Fruit fly (Drosophila melanogaster) whole organism, embryonic: Measurements from ENCODE around the gene CG14230.

ENCODE experiments used
- BEAF-32 ChIP-seq: fragments of 200-800 bp; sonication (Bioruptor generic); optimal IDR thresholded peaks from 3 replicates; lab custom pipeline; 2017; ENCODE audit warnings: missing biosample characterization, missing genetic modification characterization, mild to moderate bottlenecking, moderate library complexity, missing genetic modification reagents
- Bgb ChIP-seq: fragments of 200-800 bp; sonication (Bioruptor generic); IDR thresholded peaks from 2 replicates; pipeline ENCODE4 v1.3.6; 2022; ENCODE audit warnings: missing biosample characterization, missing genetic modification characterization; ENCODE audit not compliant: partially characterized antibody
- Blimp-1 ChIP-seq: fragments of 200-800 bp; sonication (Bioruptor generic); optimal IDR thresholded peaks from 3 replicates; lab custom pipeline; 2018; ENCODE audit warnings: missing biosample characterization, missing genetic modification characterization, mild to moderate bottlenecking, moderate library complexity, missing genetic modification reagents
- Bteb2 ChIP-seq: fragments of 200-800 bp; sonication (Bioruptor generic); optimal IDR thresholded peaks from 2 replicates; lab custom pipeline; 2016; ENCODE audit warnings: missing biosample characterization, missing genetic modification characterization
- CG10274 ChIP-seq: fragments of 200-800 bp; sonication (Bioruptor generic); optimal IDR thresholded peaks from 3 replicates; lab custom pipeline; 2017; ENCODE audit warnings: missing biosample characterization, mild to moderate bottlenecking, missing genetic modification characterization
- CG10565 ChIP-seq: fragments of 200-800 bp; sonication (Bioruptor generic); optimal IDR thresholded peaks from 3 replicates; lab custom pipeline; 2016; ENCODE audit warnings: missing biosample characterization, mild to moderate bottlenecking, missing genetic modification characterization
- CG11723 ChIP-seq: fragments of 200-800 bp; sonication (Bioruptor generic); optimal IDR thresholded peaks from 2 replicates; lab custom pipeline; 2017; ENCODE audit warnings: missing biosample characterization, mild to moderate bottlenecking, missing genetic modification characterization
- CG12942 ChIP-seq: fragments of 200-800 bp; sonication (Bioruptor generic); optimal IDR thresholded peaks from 3 replicates; lab custom pipeline; 2016; ENCODE audit warnings: missing biosample characterization, missing genetic modification characterization
- CG1529 ChIP-seq: fragments of 200-800 bp; sonication (Bioruptor generic); optimal IDR thresholded peaks from 3 replicates; lab custom pipeline; 2018; ENCODE audit warnings: missing biosample characterization, missing genetic modification characterization
- CG15514 ChIP-seq: fragments of 200-800 bp; sonication (Bioruptor generic); optimal IDR thresholded peaks from 3 replicates; lab custom pipeline; 2017; ENCODE audit warnings: missing biosample characterization, missing genetic modification characterization, mild to moderate bottlenecking, moderate library complexity, missing genetic modification reagents
- CG2116 ChIP-seq: fragments of 200-800 bp; sonication (Bioruptor generic); optimal IDR thresholded peaks from 3 replicates; lab custom pipeline; 2018; ENCODE audit warnings: missing biosample characterization, mild to moderate bottlenecking, missing genetic modification characterization
- CG2202 ChIP-seq: fragments of 200-800 bp; sonication (Bioruptor generic); optimal IDR thresholded peaks from 2 replicates; lab custom pipeline; 2018; ENCODE audit warnings: missing biosample characterization, mild to moderate bottlenecking, missing genetic modification characterization
- CG2889 ChIP-seq: fragments of 200-800 bp; sonication (Bioruptor generic); IDR thresholded peaks from 3 replicates; pipeline ENCODE4 v1.3.6; 2022; ENCODE audit warnings: missing biosample characterization, missing genetic modification characterization
- CG30403 ChIP-seq: fragments of 200-800 bp; sonication (Bioruptor generic); optimal IDR thresholded peaks from 3 replicates; lab custom pipeline; 2016; ENCODE audit warnings: missing biosample characterization, missing genetic modification characterization
- CG3065 ChIP-seq: fragments of 200-800 bp; sonication (Bioruptor generic); optimal IDR thresholded peaks from 2 replicates; lab custom pipeline; 2016; ENCODE audit warnings: missing biosample characterization, missing genetic modification characterization
- CG34224 ChIP-seq: fragments of 200-800 bp; sonication (Bioruptor generic); IDR thresholded peaks from 3 replicates; pipeline ENCODE4 v1.3.6; 2022; ENCODE audit warnings: missing biosample characterization, missing genetic modification characterization; ENCODE audit not compliant: partially characterized antibody
- CG3847 ChIP-seq: fragments of 200-800 bp; sonication (Bioruptor generic); IDR thresholded peaks from 2 replicates; pipeline ENCODE4 v1.3.6; 2022; ENCODE audit warnings: missing biosample characterization, missing genetic modification characterization
- CG3995 ChIP-seq: fragments of 200-800 bp; sonication (Bioruptor generic); optimal IDR thresholded peaks from 3 replicates; lab custom pipeline; 2016; ENCODE audit warnings: missing biosample characterization, missing genetic modification characterization
- CG4282 ChIP-seq: fragments of 200-800 bp; sonication (Bioruptor generic); optimal IDR thresholded peaks from 2 replicates; lab custom pipeline; 2016; ENCODE audit warnings: missing biosample characterization, missing genetic modification characterization
- CG7271 ChIP-seq: fragments of 200-800 bp; sonication (Bioruptor generic); optimal IDR thresholded peaks from 2 replicates; lab custom pipeline; 2018; ENCODE audit warnings: missing biosample characterization, mild to moderate bottlenecking, missing genetic modification characterization, moderate library complexity
- CG8290 ChIP-seq, 3 experiments: fragments of 200-800 bp; sonication (Bioruptor generic); optimal IDR thresholded peaks; 2 replicates each; lab custom pipeline; 2016 to 2019; ENCODE audit warnings: missing biosample characterization in 3 of 3, missing genetic modification characterization in 3 of 3, mild to moderate bottlenecking in 2 of 3, moderate library complexity in 1 of 3
- CG8944 ChIP-seq: fragments of 200-800 bp; sonication (Bioruptor generic); optimal IDR thresholded peaks from 3 replicates; lab custom pipeline; 2016; ENCODE audit warnings: missing biosample characterization, missing genetic modification characterization
- CG9932 ChIP-seq: fragments of 200-800 bp; sonication (Bioruptor generic); IDR thresholded peaks from 2 replicates; pipeline ENCODE4 v1.3.6; 2022; ENCODE audit warnings: missing biosample characterization, missing genetic modification characterization
- Deaf1 ChIP-seq: fragments of 200-800 bp; optimal IDR thresholded peaks from 3 replicates; lab custom pipeline; 2019; ENCODE audit warnings: missing biosample characterization, mild to moderate bottlenecking, missing genetic modification characterization, moderate library complexity
- Dfd ChIP-seq, 2 experiments: fragments of >200 bp; optimal IDR thresholded peaks; 2 replicates each; lab custom pipeline; 2017; ENCODE audit warnings: missing biosample characterization in 2 of 2, missing genetic modification characterization in 2 of 2
- E2f2 ChIP-seq: fragments of 200-800 bp; sonication (Bioruptor generic); IDR thresholded peaks from 2 replicates; pipeline ENCODE4 v1.3.6; 2022; ENCODE audit warnings: missing biosample characterization, missing genetic modification characterization
- Ets97D ChIP-seq: fragments of 200-800 bp; sonication (Bioruptor generic); optimal IDR thresholded peaks from 3 replicates; lab custom pipeline; 2016; ENCODE audit warnings: missing biosample characterization, missing genetic modification characterization
- Hr3 ChIP-seq: fragments of 200-800 bp; sonication (Bioruptor generic); optimal IDR thresholded peaks from 3 replicates; lab custom pipeline; 2016; ENCODE audit warnings: missing biosample characterization, missing genetic modification characterization
- MESR4 ChIP-seq: fragments of 200-800 bp; sonication (Bioruptor generic); optimal IDR thresholded peaks from 2 replicates; lab custom pipeline; 2018; ENCODE audit warnings: missing biosample characterization, mild to moderate bottlenecking, missing genetic modification characterization, moderate library complexity
- Med ChIP-seq: fragments of 200-800 bp; sonication (Bioruptor generic); peaks from one replicate; lab custom pipeline; 2016; ENCODE audit warnings: missing biosample characterization, missing genetic modification characterization, mild to moderate bottlenecking, inconsistent platforms, moderate library complexity
- Ptx1 ChIP-seq: fragments of 200-800 bp; sonication (Bioruptor generic); IDR thresholded peaks from 2 replicates; pipeline ENCODE4 v1.3.6; 2022; ENCODE audit warnings: missing biosample characterization, missing genetic modification characterization
- Rfx ChIP-seq: fragments of 200-800 bp; sonication (Bioruptor generic); IDR thresholded peaks from 2 replicates; pipeline ENCODE4 v1.3.6; 2022; ENCODE audit warnings: missing biosample characterization, missing genetic modification characterization
- Sox100B ChIP-seq: fragments of 200-800 bp; sonication (Bioruptor generic); optimal IDR thresholded peaks from 3 replicates; lab custom pipeline; 2018; ENCODE audit warnings: missing biosample characterization, mild to moderate bottlenecking, missing genetic modification characterization
- Xbp1 ChIP-seq: fragments of 200-800 bp; sonication (Bioruptor generic); optimal IDR thresholded peaks from 3 replicates; lab custom pipeline; 2016; ENCODE audit warnings: missing biosample characterization, mild to moderate bottlenecking, missing genetic modification characterization
- amos ChIP-seq: fragments of 200-800 bp; sonication (Bioruptor generic); IDR thresholded peaks from 2 replicates; pipeline ENCODE4 v1.3.6; 2022; ENCODE audit warnings: missing biosample characterization, missing genetic modification characterization; ENCODE audit not compliant: partially characterized antibody
- caup ChIP-seq: fragments of 200-800 bp; sonication (Bioruptor generic); optimal IDR thresholded peaks from 3 replicates; lab custom pipeline; 2017; ENCODE audit warnings: missing biosample characterization, mild to moderate bottlenecking, missing genetic modification characterization, moderate library complexity; ENCODE audit not compliant: severe bottlenecking
- dmrt99B ChIP-seq: fragments of 200-800 bp; sonication (Bioruptor generic); optimal IDR thresholded peaks from 2 replicates; lab custom pipeline; 2018; ENCODE audit warnings: missing biosample characterization, mild to moderate bottlenecking, missing genetic modification characterization, moderate library complexity
- grn ChIP-seq: fragments of 200-800 bp; sonication (Bioruptor generic); optimal IDR thresholded peaks from 3 replicates; lab custom pipeline; 2017; ENCODE audit warnings: missing biosample characterization, missing genetic modification characterization
- gsb ChIP-seq: fragments of 200-800 bp; sonication (Bioruptor generic); IDR thresholded peaks from 2 replicates; pipeline ENCODE4 v1.3.6; 2022; ENCODE audit warnings: missing biosample characterization, missing genetic modification characterization
- lab ChIP-seq: fragments of 200-800 bp; sonication (Bioruptor generic); optimal IDR thresholded peaks from 3 replicates; lab custom pipeline; 2017; ENCODE audit warnings: missing biosample characterization, missing genetic modification characterization, mild to moderate bottlenecking, moderate library complexity, missing genetic modification reagents
- mld ChIP-seq: fragments of 200-800 bp; sonication (Bioruptor generic); IDR thresholded peaks from 3 replicates; pipeline ENCODE4 v1.3.6; 2022; ENCODE audit warnings: missing biosample characterization, missing genetic modification characterization; ENCODE audit not compliant: partially characterized antibody
- nerfin-2 ChIP-seq: fragments of 200-800 bp; sonication (Bioruptor generic); IDR thresholded peaks from 2 replicates; pipeline ENCODE4 v1.3.6; 2022; ENCODE audit warnings: missing biosample characterization, missing genetic modification characterization; ENCODE audit not compliant: partially characterized antibody
- onecut ChIP-seq: fragments of 200-800 bp; sonication (Bioruptor generic); IDR thresholded peaks from 2 replicates; pipeline ENCODE4 v1.3.6; 2022; ENCODE audit warnings: missing biosample characterization, missing genetic modification characterization
- sens ChIP-seq: fragments of 200-800 bp; sonication (Bioruptor generic); peaks from one replicate; lab custom pipeline; 2016; ENCODE audit warnings: missing biosample characterization, missing genetic modification characterization
- stwl ChIP-seq: fragments of 200-800 bp; sonication (Bioruptor generic); optimal IDR thresholded peaks from 3 replicates; lab custom pipeline; 2018; ENCODE audit warnings: missing biosample characterization, mild to moderate bottlenecking, missing genetic modification characterization, moderate library complexity
- tll ChIP-seq, 2 experiments: fragments of 200-800 bp in 1 of 2; fragments of >200 bp in 1 of 2; sonication (Bioruptor generic) in 1 of 2; optimal IDR thresholded peaks; 2 replicates each; lab custom pipeline; 2017 to 2019; ENCODE audit warnings: missing biosample characterization in 2 of 2, missing genetic modification characterization in 2 of 2, mild to moderate bottlenecking in 1 of 2, moderate library complexity in 1 of 2
- vnd ChIP-seq: fragments of 200-800 bp; sonication (Bioruptor generic); IDR thresholded peaks from 3 replicates; pipeline ENCODE4 v1.3.6; 2022; ENCODE audit warnings: missing biosample characterization, missing genetic modification characterization; ENCODE audit not compliant: partially characterized antibody
- vvl ChIP-seq: fragments of 200-800 bp; sonication (Bioruptor generic); IDR thresholded peaks from 2 replicates; pipeline ENCODE4 v1.3.6; 2022; ENCODE audit warnings: missing biosample characterization, missing genetic modification characterization

The CG14230 gene

DNA sequence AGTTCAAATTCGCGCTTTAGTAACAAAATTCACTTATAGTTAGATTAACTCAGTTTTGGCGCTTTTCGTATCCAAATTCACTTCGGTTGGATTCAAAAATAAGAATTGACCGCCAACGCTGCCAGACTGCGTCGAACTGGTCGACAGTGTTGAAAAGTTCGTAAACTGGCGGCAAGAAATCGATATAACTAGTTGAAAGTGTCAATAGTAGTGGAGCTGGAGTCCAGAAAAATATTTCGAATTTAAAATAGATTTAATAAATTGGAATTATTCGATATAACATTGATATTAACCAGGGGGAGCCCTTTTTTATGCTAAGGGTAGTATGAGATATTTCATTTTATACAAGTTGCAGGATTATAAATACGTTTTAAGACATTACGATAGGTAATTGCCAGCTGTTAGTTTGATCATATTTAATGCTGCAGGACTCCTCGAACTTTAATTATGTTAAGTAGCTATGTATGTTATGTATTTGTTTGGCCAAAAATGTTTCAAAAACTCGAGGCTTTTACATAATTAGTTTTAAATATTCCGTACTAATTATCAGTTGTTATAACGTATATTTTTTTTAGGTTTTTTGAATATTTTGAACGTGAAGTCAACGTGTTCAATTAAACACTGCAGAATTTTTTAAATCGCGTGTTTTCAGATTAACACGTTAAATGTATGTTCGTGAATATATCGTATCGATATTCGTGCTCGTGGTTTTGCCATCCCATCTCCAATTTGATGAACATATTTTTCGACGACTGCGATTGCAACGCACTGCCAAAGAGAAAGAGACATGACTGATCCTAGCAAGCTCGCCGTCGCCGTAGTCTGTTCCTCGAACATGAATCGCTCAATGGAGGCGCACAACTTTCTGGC, 39.9 kb upstream of the CG14230 start, which contains the start of the genes CG14223 and Ssu72 (continued):
- TF ChIP-seq Bgb (GFP tag; lab: Robert Waterston, UW) (peak; percentile 81), CG10274 (GFP tag; lab: Kevin White, UChicago) (no peak), Dfd (GFP tag; optimal IDR thresholded peaks at IDR 0.05; lab: Kevin White, UChicago) (no peak), CG4282 (no peak), E2f2 (peak; percentile 86), vnd (peak; percentile 70), Bteb2 (GFP tag; lab: Kevin White, UChicago) (no peak), CG12942 (GFP tag; lab: Kevin White, UChicago) (no peak), CG15514 (peak; percentile 13), grn (GFP tag; lab: Kevin White, UChicago) (no peak), CG8290 (GFP tag; optimal IDR thresholded peaks at IDR 0.05; lab: Kevin White, UChicago) (no peak), CG8290 (tag; optimal IDR thresholded peaks at IDR 0.05; lab: Kevin White, UChicago) (peak in 1 of 2 experiments; percentile 47), CG34224 (GFP tag; lab: Robert Waterston, UW) (peak; percentile 75), MESR4 (peak; percentile 74), stwl (tag; lab: Kevin White, UChicago) (peak; percentile 22), nerfin-2 (peak; percentile 70), CG8944 (GFP tag; lab: Kevin White, UChicago) (no peak), onecut (GFP tag; lab: Robert Waterston, UW) (peak; percentile 81), Rfx (GFP tag; lab: Robert Waterston, UW) (peak; percentile 16; the same call in 1 of the 2 replicates), mld (0 out of 3 replicates have a peak, but pooled peaks have one; percentile 44), CG2889 (GFP tag; lab: Robert Waterston, UW) (no peak), CG2202 (tag; lab: Kevin White, UChicago) (no peak), CG9932 (GFP tag; lab: Robert Waterston, UW) (peak; percentile 58), gsb (GFP tag; lab: Robert Waterston, UW) (no peak), CG30403 (GFP tag; lab: Kevin White, UChicago) (peak; percentile 29), amos (peak; percentile 87), Ptx1 (GFP tag; lab: Robert Waterston, UW) (no peak), CG1529 (GFP tag; lab: Kevin White, UChicago) (no peak), vvl (GFP tag; lab: Robert Waterston, UW) (peak; percentile 32; the same call in 1 of the 2 replicates), CG2116 (GFP tag; lab: Kevin White, UChicago) (peak; percentile 40), CG3065 (GFP tag; lab: Kevin White, UChicago) (no peak), BEAF-32 (GFP tag; lab: Kevin White, UChicago) (peak; percentile 73)

DNA sequence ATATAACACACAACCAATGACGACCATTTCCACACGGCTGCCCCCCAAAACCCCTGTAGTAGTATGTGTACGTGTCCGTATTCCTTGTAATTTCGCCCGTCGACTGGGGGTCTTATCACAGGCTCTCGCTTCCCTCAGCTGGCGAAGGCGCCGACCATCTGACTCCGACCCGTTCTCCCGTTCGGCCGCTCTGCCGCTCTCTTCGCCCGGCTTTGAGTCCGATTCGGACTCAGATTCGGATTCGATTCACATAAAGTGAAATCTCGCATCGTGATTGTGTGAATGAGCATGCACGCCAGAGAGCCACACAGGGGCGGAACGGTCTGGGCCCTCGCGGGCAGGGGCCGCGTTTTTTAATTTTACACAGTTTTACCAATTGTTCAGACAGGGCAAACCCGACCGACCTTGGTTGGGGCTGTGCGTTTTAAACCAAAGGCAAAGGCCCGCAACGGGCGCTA, 38.3 kb upstream of the CG14230 start:
- TF ChIP-seq CG11723 (GFP tag; lab: Kevin White, UChicago) (no peak), Ets97D (GFP tag; lab: Kevin White, UChicago) (no peak), lab (GFP tag; lab: Kevin White, UChicago) (no peak), Blimp-1 (GFP tag; lab: Kevin White, UChicago) (peak; percentile 10), CG10274 (GFP tag; lab: Kevin White, UChicago) (no peak), tll (GFP tag; optimal IDR thresholded peaks at IDR 0.05; lab: Kevin White, UChicago) (no peak), Deaf1 (tag; lab: Kevin White, UChicago) (peak; percentile 43), CG3847 (GFP tag; lab: Robert Waterston, UW) (peak; percentile 65), Xbp1 (GFP tag; lab: Kevin White, UChicago) (peak; percentile 31), onecut (GFP tag; lab: Robert Waterston, UW) (peak; percentile 31), CG3995 (GFP tag; lab: Kevin White, UChicago) (no peak), Hr3 (GFP tag; lab: Kevin White, UChicago) (peak; percentile 9), Med (GFP tag; lab: Kevin White, UChicago) (peak; percentile 92), CG10565 (GFP tag; lab: Kevin White, UChicago) (no peak), Sox100B (GFP tag; lab: Kevin White, UChicago) (no peak), CG7271 (tag; lab: Kevin White, UChicago) (no peak), dmrt99B (peak; percentile 9), sens (GFP tag; lab: Kevin White, UChicago) (peak; percentile 75), caup (no peak)
